Worm (Caenorhabditis elegans) whole organism, L4/young adult: Measurements from ENCODE around the gene K09C8.9.

ENCODE experiments used
- W03F9.2 ChIP-seq: fragments of 150-350 bp; optimal IDR thresholded peaks from 2 replicates; lab custom pipeline; 2014; ENCODE audit warnings: missing biosample characterization, missing genetic modification characterization
- him-1 ChIP-seq: sonication (generic microtip); optimal IDR thresholded peaks from 2 replicates; lab custom pipeline; 2016; ENCODE audit warnings: missing genotype, missing genetic modification reagents, missing genetic modification characterization, missing compliant biosample characterization

- TF ChIP-seq him-1 = no peak
- no peak for TF ChIP-seq W03F9.2 (tag; lab: Kevin White, UChicago)
Measured at ce11 chrX:10927136-10927535, 40.5 kb downstream of the K09C8.9 start.
